Worm (Caenorhabditis elegans) whole organism, early embryonic: ENCODE measurements around the gene pmk-3.
"Not testable (repeated sequence)": the region's sequence is repeated elsewhere in the genome, so short reads cannot be mapped to it uniquely, and the experiment has no call there.

ENCODE experiments used
- F13C5.2 ChIP-seq: sonication (generic microtip); optimal IDR thresholded peaks from 2 replicates; lab custom pipeline; 2017; ENCODE audit warnings: mild to moderate bottlenecking, missing genetic modification characterization, inconsistent platforms, missing compliant biosample characterization
- aly-1 ChIP-seq: sonication (generic microtip); optimal IDR thresholded peaks from 2 replicates; lab custom pipeline; 2016; ENCODE audit warnings: missing genetic modification characterization, missing compliant biosample characterization
- ama-1 ChIP-seq: fragments of 150-350 bp; optimal IDR thresholded peaks from 2 replicates; lab custom pipeline; 2014
- ceh-13 ChIP-seq: fragments of 200-800 bp; sonication (Bioruptor generic); optimal IDR thresholded peaks from 2 replicates; lab custom pipeline; 2018; ENCODE audit warnings: mild to moderate bottlenecking, missing genetic modification characterization, missing compliant biosample characterization
- flt-1 ChIP-seq: fragments of 200-800 bp; sonication (Bioruptor generic); IDR thresholded peaks from 2 replicates; pipeline ENCODE4 v1.3.6; 2022; ENCODE audit warnings: missing genetic modification characterization, missing compliant biosample characterization
- hmg-4 ChIP-seq: fragments of 200-800 bp; sonication (Bioruptor generic); optimal IDR thresholded peaks from 2 replicates; lab custom pipeline; 2018; ENCODE audit warnings: mild to moderate bottlenecking, missing genetic modification characterization, missing compliant biosample characterization
- hnd-1 ChIP-seq: sonication (generic microtip); optimal IDR thresholded peaks from 2 replicates; lab custom pipeline; 2016; ENCODE audit warnings: missing genetic modification characterization, missing compliant biosample characterization
- scrt-1 ChIP-seq: fragments of 200-800 bp; sonication (Bioruptor generic); IDR thresholded peaks from 2 replicates; pipeline ENCODE4 v1.3.6; 2022; ENCODE audit warnings: missing genetic modification characterization, missing compliant biosample characterization
- sea-1 ChIP-seq: fragments of 200-800 bp; sonication (Bioruptor generic); conservative IDR thresholded peaks from 2 replicates; pipeline ENCODE4 v1.3.6; 2022; ENCODE audit warnings: missing genetic modification characterization, missing compliant biosample characterization
- tbx-11 ChIP-seq: fragments of 200-800 bp; sonication (Bioruptor generic); IDR thresholded peaks from 2 replicates; pipeline ENCODE4 v1.3.6; 2022; ENCODE audit warnings: missing genetic modification characterization, missing compliant biosample characterization
- tra-4 ChIP-seq: sonication (generic microtip); optimal IDR thresholded peaks from 2 replicates; lab custom pipeline; 2017; ENCODE audit warnings: missing genetic modification characterization, missing compliant biosample characterization

DNA sequence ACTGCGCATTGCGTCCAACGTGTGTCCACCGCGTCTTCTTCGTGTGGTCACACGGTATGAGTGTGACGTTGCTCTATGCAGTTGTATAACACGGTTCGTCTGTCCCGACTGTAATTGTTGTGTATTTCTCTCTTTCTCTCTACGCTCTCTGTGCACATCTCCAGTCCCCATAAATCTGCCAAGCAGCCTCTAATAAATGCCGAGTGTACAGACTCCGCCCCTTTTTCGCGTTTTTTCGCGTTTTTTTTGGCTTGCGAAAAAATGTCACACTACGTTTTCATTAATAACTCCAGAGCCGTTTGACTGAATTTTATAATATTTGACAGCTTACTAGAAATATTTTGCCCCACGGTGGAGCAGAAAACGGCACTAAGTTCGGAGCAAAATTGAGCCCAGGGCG is 16.7 kb upstream of the pmk-3 start, which contains the start of gene erp-44.3:
- not testable (repeated sequence) for TF ChIP-seq scrt-1 (GFP tag; lab: Robert Waterston, UW); flt-1 (GFP tag; lab: Robert Waterston, UW); hnd-1 (tag; lab: Kevin White, UChicago); hmg-4; sea-1; ama-1 (lab: Kevin White, UChicago); ceh-13; aly-1 (tag; lab: Kevin White, UChicago); F13C5.2 (tag; lab: Kevin White, UChicago); tbx-11 (GFP tag; lab: Robert Waterston, UW); tra-4 (tag; lab: Kevin White, UChicago)
